Worm (Caenorhabditis elegans): ENCODE data around the gene math-16.

math-16 gene

DNA sequence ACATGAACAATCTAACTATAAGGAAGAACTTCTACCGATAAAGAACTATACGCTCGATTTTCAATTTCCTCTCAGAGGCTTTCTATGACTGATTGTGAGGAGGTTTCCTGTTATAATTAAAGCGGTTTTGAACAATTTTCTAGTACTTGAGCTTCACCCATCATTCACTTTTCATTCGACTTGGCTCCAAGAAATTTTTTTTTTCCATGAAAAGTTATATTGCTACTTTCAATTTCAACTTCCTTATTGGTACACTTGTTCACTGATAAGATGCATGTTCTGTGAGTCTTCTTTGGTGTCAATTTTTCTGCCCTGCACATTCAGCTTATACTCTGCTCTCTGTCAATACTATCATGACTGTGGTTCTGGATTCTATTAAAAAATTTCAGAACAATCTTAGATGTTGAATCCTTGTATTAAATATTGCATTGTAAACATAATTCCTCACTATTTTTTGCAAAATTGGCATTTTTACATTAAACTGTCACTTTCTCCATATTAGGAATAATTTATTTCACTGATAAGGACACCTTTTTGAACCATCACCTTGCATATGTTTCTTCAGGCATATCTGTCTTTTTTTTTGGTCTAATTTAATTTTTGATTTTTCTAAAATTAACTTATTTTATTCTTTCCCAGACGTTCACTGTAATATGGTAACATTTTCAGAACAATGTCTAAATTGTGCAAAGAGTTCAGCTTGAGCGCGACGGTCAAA, 7.5 kb downstream of the math-16 start, which contains the start of gene math-10:
math-10 (plus strand) TSS at position 668 of the 718 bp plus-strand sequence.
- TF ChIP-seq lin-32 (GFP tag; optimal IDR thresholded peaks at IDR 0.05) (no peak), ceh-43 (GFP tag; optimal IDR thresholded peaks at IDR 0.05) (no peak), nhr-12 (tag; optimal IDR thresholded peaks at IDR 0.05) (no peak), mls-2 (tag; optimal IDR thresholded peaks at IDR 0.05) (no peak), snpc-4 (tag; optimal IDR thresholded peaks at IDR 0.05) (no peak), cnd-1 (tag; optimal IDR thresholded peaks at IDR 0.05) (no peak), nhr-28 (tag; optimal IDR thresholded peaks at IDR 0.05) (no peak), sem-2 (GFP tag; optimal IDR thresholded peaks at IDR 0.05) (no peak), ham-2 (GFP tag; optimal IDR thresholded peaks at IDR 0.05) (no peak), elt-1 (tag; optimal IDR thresholded peaks at IDR 0.05; ENCODE audit: borderline replicate concordance, insufficient read depth) (no peak), hlh-1 (tag; optimal IDR thresholded peaks at IDR 0.05) (no peak), zip-8 (tag; optimal IDR thresholded peaks at IDR 0.05) (no peak), M03D4.4 (tag; optimal IDR thresholded peaks at IDR 0.05) (no peak), unc-62 (GFP tag; optimal IDR thresholded peaks at IDR 0.05) (no peak), drap-1 (GFP tag; optimal IDR thresholded peaks at IDR 0.05) (no peak)

DNA sequence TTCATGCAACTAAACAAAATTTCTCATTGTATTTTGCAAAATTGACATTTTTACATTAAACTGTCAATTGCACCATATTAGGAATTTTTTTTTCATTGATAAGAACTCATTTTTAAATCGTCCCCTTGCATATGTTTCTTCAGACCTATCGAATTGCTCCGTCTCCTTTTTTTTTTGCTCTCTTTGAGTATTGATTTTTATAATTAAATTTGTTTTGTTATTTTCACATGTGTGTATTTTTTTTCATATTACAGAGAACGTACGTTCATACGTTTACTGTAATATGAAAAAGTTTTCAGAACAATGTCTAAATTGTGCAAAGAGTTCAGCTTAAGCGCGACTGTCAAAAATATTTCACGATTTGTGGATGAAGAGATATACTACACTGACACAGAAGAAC, 9.4 kb downstream of the math-16 start, which contains the start of gene math-14:
math-14 (plus strand) TSS at position 301 of the 400 bp plus-strand sequence.
- no peak for TF ChIP-seq elt-1 (tag; optimal IDR thresholded peaks at IDR 0.05; ENCODE audit: borderline replicate concordance, insufficient read depth)
- no peak for TF ChIP-seq nhr-12 (tag; optimal IDR thresholded peaks at IDR 0.05)
- TF ChIP-seq unc-39 (tag; optimal IDR thresholded peaks at IDR 0.05) = no peak
- TF ChIP-seq ceh-39 (tag; optimal IDR thresholded peaks at IDR 0.05) = no peak
- no peak for TF ChIP-seq lin-13 (tag; optimal IDR thresholded peaks at IDR 0.05)
- TF ChIP-seq drap-1 (GFP tag; optimal IDR thresholded peaks at IDR 0.05) = no peak
- TF ChIP-seq lin-32 (GFP tag; optimal IDR thresholded peaks at IDR 0.05) = no peak
- TF ChIP-seq snpc-4 (tag; optimal IDR thresholded peaks at IDR 0.05) = no peak
- no peak for TF ChIP-seq unc-120 (tag; optimal IDR thresholded peaks at IDR 0.05; ENCODE audit: poor library complexity, severe bottlenecking)
- no peak for TF ChIP-seq nhr-28 (tag; optimal IDR thresholded peaks at IDR 0.05)
- no peak for TF ChIP-seq hlh-1 (tag; optimal IDR thresholded peaks at IDR 0.05)
- no peak for TF ChIP-seq sptf-1 (tag; optimal IDR thresholded peaks at IDR 0.05)
- TF ChIP-seq sem-2 (GFP tag; optimal IDR thresholded peaks at IDR 0.05) = no peak
- no peak for TF ChIP-seq flh-1 (GFP tag; optimal IDR thresholded peaks at IDR 0.05)
- no peak for TF ChIP-seq bed-3 (GFP tag; optimal IDR thresholded peaks at IDR 0.05)
- TF ChIP-seq mep-1 (tag; optimal IDR thresholded peaks at IDR 0.05) = no peak
- no peak for TF ChIP-seq mab-5 (tag; optimal IDR thresholded peaks at IDR 0.05)
- no peak for TF ChIP-seq ztf-11 (tag; optimal IDR thresholded peaks at IDR 0.05)
- no peak for TF ChIP-seq nhr-76 (tag; optimal IDR thresholded peaks at IDR 0.05)
- TF ChIP-seq tbx-8 (GFP tag; optimal IDR thresholded peaks at IDR 0.05) = no peak

DNA sequence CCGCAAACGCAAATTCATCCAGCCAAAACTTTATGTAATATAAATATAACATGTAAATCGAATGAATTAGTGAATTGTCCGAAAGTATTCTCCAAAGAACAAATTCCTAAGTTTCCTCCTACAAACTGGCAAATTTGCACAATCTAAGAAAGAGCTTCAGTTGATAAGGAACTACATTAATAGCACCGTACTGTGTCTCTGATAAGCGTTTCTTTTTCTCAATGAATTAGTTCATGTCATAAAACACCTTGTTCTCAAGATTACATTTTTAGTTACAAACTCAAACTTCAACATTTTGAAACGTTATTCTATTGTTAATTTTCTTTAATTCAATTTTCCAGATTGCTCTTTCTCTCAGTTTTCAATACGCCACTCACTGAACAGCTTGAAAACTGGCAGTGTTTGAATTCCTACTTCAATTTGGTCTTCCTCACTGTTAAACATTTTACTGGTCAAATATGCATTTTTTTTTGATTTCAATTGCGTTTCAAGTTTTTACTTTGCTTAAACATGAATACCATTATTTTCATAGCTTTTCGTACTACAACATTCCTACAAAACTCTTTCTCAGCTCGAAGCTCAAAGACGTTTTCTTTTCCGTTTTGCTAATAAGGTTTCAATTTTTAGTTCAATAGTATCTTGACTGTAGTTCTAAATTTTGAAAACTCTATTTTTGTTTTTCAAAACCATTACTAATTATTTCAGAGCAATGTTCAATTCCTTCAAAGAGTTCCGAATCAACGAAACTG, 12.7 kb downstream of the math-16 start, which contains the start of gene math-15:
math-15 (plus strand) TSS at position 699 of the 749 bp plus-strand sequence.
- TF ChIP-seq blmp-1 (tag; optimal IDR thresholded peaks at IDR 0.05) = no peak
- no peak for TF ChIP-seq nhr-2 (tag; optimal IDR thresholded peaks at IDR 0.05)
- TF ChIP-seq tbx-8 (GFP tag; optimal IDR thresholded peaks at IDR 0.05) = no peak
- no peak for TF ChIP-seq lin-32 (GFP tag; optimal IDR thresholded peaks at IDR 0.05)
- no peak for TF ChIP-seq drap-1 (GFP tag; optimal IDR thresholded peaks at IDR 0.05)
- TF ChIP-seq lsy-2 (tag; optimal IDR thresholded peaks at IDR 0.05) = no peak

DNA sequence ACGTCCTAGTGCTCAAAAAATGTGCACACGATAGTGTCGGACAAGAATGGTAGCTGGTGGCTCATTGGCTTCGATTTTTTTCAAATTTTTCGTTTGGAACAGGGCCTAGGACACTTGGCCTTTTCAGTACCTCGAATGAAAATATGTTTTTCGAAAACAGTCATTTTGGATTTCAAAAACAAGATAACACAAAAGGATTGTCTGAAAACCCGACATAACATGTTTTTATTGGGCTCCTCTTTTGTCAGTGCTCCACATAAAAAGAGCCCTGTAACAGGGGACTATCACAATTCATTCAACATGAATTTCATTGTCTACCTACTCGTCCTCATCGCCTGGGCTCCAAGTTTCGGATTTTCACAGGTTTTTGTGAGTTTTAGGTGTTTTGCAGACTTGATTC, 14.3 kb downstream of the math-16 start, which contains the start of gene C16C4.17:
C16C4.17 (plus strand) TSS at position 301 of the 400 bp plus-strand sequence.
- no peak for TF ChIP-seq elt-1 (tag; optimal IDR thresholded peaks at IDR 0.05; ENCODE audit: borderline replicate concordance, insufficient read depth)
- TF ChIP-seq lsy-2 (tag; optimal IDR thresholded peaks at IDR 0.05) = no peak
- no peak for TF ChIP-seq sem-2 (GFP tag; optimal IDR thresholded peaks at IDR 0.05)

Data from whole organism, mixed stage, embryonic.